Fruit fly (Drosophila melanogaster) whole organism, embryonic: Measurements from ENCODE around the gene CG13390.
A peak's percentile ranks its signal among the peaks of the same experiment; 100 is the strongest.

ENCODE experiments used
- ATbp ChIP-seq: fragments of 200-800 bp; sonication (Bioruptor generic); optimal IDR thresholded peaks from 2 replicates; lab custom pipeline; 2017; ENCODE audit warnings: missing biosample characterization, mild to moderate bottlenecking, missing genetic modification characterization, missing genetic modification reagents
- C15 ChIP-seq: fragments of 200-800 bp; sonication (Bioruptor generic); IDR thresholded peaks from 3 replicates; pipeline ENCODE4 v1.3.6; 2022; ENCODE audit warnings: missing biosample characterization, missing genetic modification characterization
- CG10543 ChIP-seq: fragments of 200-800 bp; sonication (Bioruptor generic); optimal IDR thresholded peaks from 3 replicates; lab custom pipeline; 2017; ENCODE audit warnings: missing biosample characterization, mild to moderate bottlenecking, missing genetic modification characterization, moderate library complexity
- CG11560 ChIP-seq: fragments of 200-800 bp; sonication (Bioruptor generic); IDR thresholded peaks from 3 replicates; pipeline ENCODE4 v1.3.6; 2022; ENCODE audit warnings: missing biosample characterization, missing genetic modification characterization
- CG12659 ChIP-seq: fragments of 200-800 bp; sonication (Bioruptor generic); optimal IDR thresholded peaks from 3 replicates; lab custom pipeline; 2017; ENCODE audit warnings: mild to moderate bottlenecking, missing biosample characterization, missing genetic modification reagents, missing genetic modification characterization
- CG18011 ChIP-seq: fragments of 200-800 bp; sonication (Bioruptor generic); optimal IDR thresholded peaks from 2 replicates; lab custom pipeline; 2017; ENCODE audit warnings: missing biosample characterization, missing genetic modification characterization, mild to moderate bottlenecking, moderate library complexity, missing genotype
- CG1832 ChIP-seq: fragments of 200-800 bp; sonication (Bioruptor generic); optimal IDR thresholded peaks from 2 replicates; lab custom pipeline; 2017; ENCODE audit warnings: missing biosample characterization, mild to moderate bottlenecking, missing genetic modification characterization, inconsistent platforms
- CG32767 ChIP-seq: fragments of 200-800 bp; sonication (Bioruptor generic); IDR thresholded peaks from 2 replicates; pipeline ENCODE4 v1.3.6; 2022; ENCODE audit warnings: missing biosample characterization, missing genetic modification characterization
- CG34422 ChIP-seq: fragments of 200-800 bp; sonication (Bioruptor generic); IDR thresholded peaks from 3 replicates; pipeline ENCODE4 v1.3.6; 2022; ENCODE audit warnings: missing biosample characterization, missing genetic modification characterization
- CG5180 ChIP-seq: fragments of 200-800 bp; sonication (Bioruptor generic); optimal IDR thresholded peaks from 3 replicates; lab custom pipeline; 2017; ENCODE audit warnings: missing biosample characterization, missing genetic modification characterization, mild to moderate bottlenecking, moderate library complexity, missing genetic modification reagents
- CG6254 ChIP-seq: fragments of 200-800 bp; sonication (Bioruptor generic); optimal IDR thresholded peaks from 3 replicates; lab custom pipeline; 2017; ENCODE audit warnings: mild to moderate bottlenecking, missing biosample characterization, missing genetic modification reagents, missing genetic modification characterization
- CG8388 ChIP-seq: fragments of 200-800 bp; sonication (Bioruptor generic); optimal IDR thresholded peaks from 2 replicates; lab custom pipeline; 2019; ENCODE audit warnings: missing biosample characterization, mild to moderate bottlenecking, missing genetic modification characterization, moderate library complexity
- D19B ChIP-seq: fragments of 200-800 bp; sonication (Bioruptor generic); optimal IDR thresholded peaks from 2 replicates; lab custom pipeline; 2017; ENCODE audit warnings: missing biosample characterization, mild to moderate bottlenecking, missing genetic modification characterization
- E2f1 ChIP-seq: fragments of 200-800 bp; sonication (Bioruptor generic); IDR thresholded peaks from 2 replicates; pipeline ENCODE4 v1.3.6; 2022; ENCODE audit warnings: missing biosample characterization, missing genetic modification characterization
- Fer3 ChIP-seq: fragments of 200-800 bp; sonication (Bioruptor generic); optimal IDR thresholded peaks from 2 replicates; lab custom pipeline; 2018; ENCODE audit warnings: missing biosample characterization, mild to moderate bottlenecking, missing genetic modification characterization, moderate library complexity
- Gug ChIP-seq: fragments of 200-800 bp; sonication (Bioruptor generic); IDR thresholded peaks from 4 replicates; pipeline ENCODE4 v1.3.6; 2022; ENCODE audit warnings: missing biosample characterization, missing genetic modification characterization
- HLH3B ChIP-seq: fragments of 200-800 bp; sonication (Bioruptor generic); IDR thresholded peaks from 2 replicates; pipeline ENCODE4 v1.3.6; 2022; ENCODE audit warnings: missing biosample characterization, missing genetic modification characterization
- HLH4C ChIP-seq: fragments of 200-800 bp; sonication (Bioruptor generic); IDR thresholded peaks from 3 replicates; pipeline ENCODE4 v1.3.6; 2022; ENCODE audit warnings: missing biosample characterization, missing genetic modification characterization; ENCODE audit not compliant: partially characterized antibody
- HmgD ChIP-seq: fragments of 200-800 bp; sonication (Bioruptor generic); optimal IDR thresholded peaks from 3 replicates; lab custom pipeline; 2016; ENCODE audit warnings: missing biosample characterization, missing genetic modification characterization
- HmgZ ChIP-seq: fragments of 200-800 bp; sonication (Bioruptor generic); optimal IDR thresholded peaks from 2 replicates; lab custom pipeline; 2018; ENCODE audit warnings: missing biosample characterization, mild to moderate bottlenecking, missing genetic modification characterization
- Hmr ChIP-seq: fragments of 200-800 bp; sonication (Bioruptor generic); optimal IDR thresholded peaks from 3 replicates; lab custom pipeline; 2017; ENCODE audit warnings: mild to moderate bottlenecking, missing biosample characterization, missing genetic modification reagents, missing genetic modification characterization
- Hr3 ChIP-seq: fragments of 200-800 bp; sonication (Bioruptor generic); optimal IDR thresholded peaks from 3 replicates; lab custom pipeline; 2016; ENCODE audit warnings: missing biosample characterization, missing genetic modification characterization
- Meics ChIP-seq: fragments of 200-800 bp; sonication (Bioruptor generic); optimal IDR thresholded peaks from 2 replicates; lab custom pipeline; 2017; ENCODE audit warnings: missing biosample characterization, mild to moderate bottlenecking, missing genetic modification characterization
- Ravus ChIP-seq: fragments of 200-800 bp; sonication (Bioruptor generic); IDR thresholded peaks from 2 replicates; pipeline ENCODE4 v1.3.6; 2022; ENCODE audit warnings: missing biosample characterization, missing genetic modification characterization
- Sry-δ ChIP-seq: fragments of 200-800 bp; sonication (Bioruptor generic); optimal IDR thresholded peaks from 2 replicates; lab custom pipeline; 2016; ENCODE audit warnings: missing biosample characterization, missing genetic modification characterization
- Taf1 ChIP-seq: fragments of 200-800 bp; sonication (Bioruptor generic); IDR thresholded peaks from 2 replicates; pipeline ENCODE4 v1.3.6; 2022; ENCODE audit warnings: missing biosample characterization, missing genetic modification characterization
- ab ChIP-seq: fragments of 200-800 bp; sonication (Bioruptor generic); optimal IDR thresholded peaks from 2 replicates; lab custom pipeline; 2016; ENCODE audit warnings: missing biosample characterization, missing genetic modification characterization
- ac ChIP-seq: fragments of 200-800 bp; sonication (Bioruptor generic); optimal IDR thresholded peaks from 3 replicates; lab custom pipeline; 2017; ENCODE audit warnings: missing biosample characterization, mild to moderate bottlenecking, missing genetic modification characterization
- amos ChIP-seq: fragments of 200-800 bp; sonication (Bioruptor generic); IDR thresholded peaks from 2 replicates; pipeline ENCODE4 v1.3.6; 2022; ENCODE audit warnings: missing biosample characterization, missing genetic modification characterization; ENCODE audit not compliant: partially characterized antibody
- ara ChIP-seq: fragments of 200-800 bp; sonication (Bioruptor generic); IDR thresholded peaks from 2 replicates; pipeline ENCODE4 v1.3.6; 2022; ENCODE audit warnings: missing biosample characterization, missing genetic modification characterization
- bowl ChIP-seq: fragments of 200-800 bp; sonication (Bioruptor generic); IDR thresholded peaks from 2 replicates; pipeline ENCODE4 v1.3.6; 2022; ENCODE audit warnings: missing biosample characterization, missing genetic modification characterization
- cad ChIP-seq: fragments of >200 bp; optimal IDR thresholded peaks from 2 replicates; lab custom pipeline; 2017; ENCODE audit warnings: missing biosample characterization, missing genetic modification characterization
- chif ChIP-seq, 2 experiments: fragments of 200-800 bp; sonication (Bioruptor generic); optimal IDR thresholded peaks; 3 replicates each; lab custom pipeline; 2016; ENCODE audit warnings: missing biosample characterization in 2 of 2, missing genetic modification characterization in 2 of 2
- chinmo ChIP-seq: fragments of 200-800 bp; sonication (Bioruptor generic); IDR thresholded peaks from 4 replicates; pipeline ENCODE4 v1.3.6; 2022; ENCODE audit warnings: missing biosample characterization, missing genetic modification characterization; ENCODE audit not compliant: partially characterized antibody
- croc ChIP-seq: fragments of 200-800 bp; sonication (Bioruptor generic); conservative IDR thresholded peaks from 3 replicates; pipeline ENCODE4 v1.3.6; 2022; ENCODE audit warnings: missing biosample characterization, missing genetic modification characterization
- da ChIP-seq: fragments of 200-800 bp; sonication (Bioruptor generic); optimal IDR thresholded peaks from 2 replicates; lab custom pipeline; 2016; ENCODE audit warnings: missing biosample characterization, missing genetic modification characterization
- exex ChIP-seq: fragments of 200-800 bp; sonication (Bioruptor generic); optimal IDR thresholded peaks from 4 replicates; lab custom pipeline; 2018; ENCODE audit warnings: missing biosample characterization, mild to moderate bottlenecking, missing genetic modification characterization, moderate library complexity
- ftz-f1 ChIP-seq: fragments of 200-800 bp; sonication (Bioruptor generic); optimal IDR thresholded peaks from 2 replicates; lab custom pipeline; 2016; ENCODE audit warnings: missing biosample characterization, missing genetic modification characterization
- grn ChIP-seq: fragments of 200-800 bp; sonication (Bioruptor generic); optimal IDR thresholded peaks from 3 replicates; lab custom pipeline; 2017; ENCODE audit warnings: missing biosample characterization, missing genetic modification characterization
- hb ChIP-seq: fragments of 200-800 bp; sonication (Bioruptor generic); IDR thresholded peaks from 3 replicates; pipeline ENCODE4 v1.3.6; 2022; ENCODE audit warnings: missing biosample characterization, missing genetic modification characterization; ENCODE audit not compliant: partially characterized antibody
- inv ChIP-seq: fragments of 200-800 bp; sonication (Bioruptor generic); IDR thresholded peaks from 2 replicates; pipeline ENCODE4 v1.3.6; 2022; ENCODE audit warnings: missing biosample characterization, missing genetic modification characterization; ENCODE audit not compliant: partially characterized antibody
- lab ChIP-seq: fragments of 200-800 bp; sonication (Bioruptor generic); optimal IDR thresholded peaks from 3 replicates; lab custom pipeline; 2017; ENCODE audit warnings: missing biosample characterization, missing genetic modification characterization, mild to moderate bottlenecking, moderate library complexity, missing genetic modification reagents
- mam ChIP-seq: fragments of 200-800 bp; sonication (Bioruptor generic); optimal IDR thresholded peaks from 3 replicates; lab custom pipeline; 2016; ENCODE audit warnings: missing biosample characterization, missing genetic modification characterization
- pzg ChIP-seq: fragments of 200-800 bp; sonication (Bioruptor generic); optimal IDR thresholded peaks from 3 replicates; lab custom pipeline; 2018; ENCODE audit warnings: missing biosample characterization, mild to moderate bottlenecking, missing genetic modification characterization, moderate library complexity
- schlank ChIP-seq: fragments of 200-800 bp; sonication (Bioruptor generic); optimal IDR thresholded peaks from 2 replicates; lab custom pipeline; 2018; ENCODE audit warnings: missing biosample characterization, mild to moderate bottlenecking, missing genetic modification characterization
- slp2 ChIP-seq: fragments of 200-800 bp; sonication (Bioruptor generic); optimal IDR thresholded peaks from 2 replicates; lab custom pipeline; 2016; ENCODE audit warnings: missing biosample characterization, missing genetic modification characterization
- sob ChIP-seq: fragments of 200-800 bp; sonication (Bioruptor generic); IDR thresholded peaks from 2 replicates; pipeline ENCODE4 v1.3.6; 2022; ENCODE audit warnings: missing biosample characterization, missing genetic modification characterization
- sug ChIP-seq: fragments of 200-800 bp; optimal IDR thresholded peaks from 2 replicates; lab custom pipeline; 2019; ENCODE audit warnings: missing biosample characterization, mild to moderate bottlenecking, missing genetic modification characterization, moderate library complexity
- vfl ChIP-seq: fragments of 200-800 bp; sonication (Bioruptor generic); optimal IDR thresholded peaks from 2 replicates; lab custom pipeline; 2016; ENCODE audit warnings: missing biosample characterization, missing genetic modification characterization
- vvl ChIP-seq: fragments of 200-800 bp; sonication (Bioruptor generic); IDR thresholded peaks from 2 replicates; pipeline ENCODE4 v1.3.6; 2022; ENCODE audit warnings: missing biosample characterization, missing genetic modification characterization
- wek ChIP-seq: fragments of 200-800 bp; sonication (Bioruptor generic); optimal IDR thresholded peaks from 3 replicates; lab custom pipeline; 2018; ENCODE audit warnings: missing biosample characterization, mild to moderate bottlenecking, missing genetic modification characterization, moderate library complexity
- zf30C ChIP-seq: fragments of 200-800 bp; sonication (Bioruptor generic); optimal IDR thresholded peaks from 3 replicates; lab custom pipeline; 2018; ENCODE audit warnings: missing biosample characterization, mild to moderate bottlenecking, missing genetic modification characterization

The CG13390 gene

dm6 chr2L:8344536-8344935 lies 32.1 kb downstream of the CG13390 start (continued):
- TF ChIP-seq chinmo (GFP tag; lab: Robert Waterston, UW) (0 out of 4 replicates have a peak, but pooled peaks have one; percentile 37), ac (GFP tag; lab: Kevin White, UChicago) (no peak), CG6254 (GFP tag; lab: Kevin White, UChicago) (no peak), C15 (GFP tag; lab: Robert Waterston, UW) (no peak), croc (GFP tag; lab: Robert Waterston, UW) (no peak), mam (no peak), Gug (GFP tag; lab: Robert Waterston, UW) (no peak), ara (GFP tag; lab: Robert Waterston, UW) (no peak), sob (GFP tag; lab: Robert Waterston, UW) (no peak), HmgD (GFP tag; lab: Kevin White, UChicago) (no peak), Fer3 (no peak), inv (GFP tag; lab: Robert Waterston, UW) (no peak), schlank (tag; lab: Kevin White, UChicago) (no peak), Ravus (no peak), sug (peak; percentile 51), bowl (no peak), HmgZ (tag; lab: Kevin White, UChicago) (peak; percentile 27), CG34422 (no peak), ATbp (GFP tag; lab: Kevin White, UChicago) (no peak), amos (no peak), CG32767 (GFP tag; lab: Robert Waterston, UW) (no peak), zf30C (GFP tag; lab: Kevin White, UChicago) (no peak), lab (GFP tag; lab: Kevin White, UChicago) (peak; percentile 39), CG10543 (GFP tag; lab: Kevin White, UChicago) (no peak), hb (GFP tag; lab: Robert Waterston, UW) (no peak), Hr3 (no peak), cad (GFP tag; lab: Kevin White, UChicago) (no peak), grn (peak; percentile 83), HLH4C (no peak), CG1832 (GFP tag; lab: Kevin White, UChicago) (no peak), E2f1 (GFP tag; lab: Robert Waterston, UW) (no peak), wek (no peak), D19B (GFP tag; lab: Kevin White, UChicago) (peak; percentile 48), CG12659 (GFP tag; lab: Kevin White, UChicago) (no peak), da (GFP tag; lab: Kevin White, UChicago) (no peak), Taf1 (GFP tag; lab: Robert Waterston, UW) (no peak), Sry-δ (no peak), CG8388 (GFP tag; lab: Kevin White, UChicago) (no peak), exex (peak; percentile 96), pzg (no peak), ftz-f1 (GFP tag; lab: Kevin White, UChicago) (no peak), CG5180 (GFP tag; lab: Kevin White, UChicago) (peak; percentile 74), CG18011 (no peak), chif (GFP tag; optimal IDR thresholded peaks at IDR 0.05; lab: Kevin White, UChicago) (no peak), Hmr (GFP tag; lab: Kevin White, UChicago) (no peak), Meics (GFP tag; lab: Kevin White, UChicago) (no peak), vfl (no peak), vvl (no peak), slp2 (GFP tag; lab: Kevin White, UChicago) (no peak), ab (GFP tag; lab: Kevin White, UChicago) (no peak), CG11560 (tag; lab: Robert Waterston, UW) (no peak), HLH3B (GFP tag; lab: Robert Waterston, UW) (no peak)
